Worm (Caenorhabditis elegans) whole organism, late embryonic: ENCODE measurements around the gene pho-9.

Experiments used
- C38D4.7 ChIP-seq: fragments of 200-800 bp; sonication (Bioruptor generic); optimal IDR thresholded peaks from 2 replicates; lab custom pipeline; 2018; ENCODE audit warnings: mild to moderate bottlenecking, missing genetic modification characterization, moderate library complexity, missing compliant biosample characterization
- ahr-1 ChIP-seq: sonication (generic microtip); optimal IDR thresholded peaks from 2 replicates; lab custom pipeline; 2016; ENCODE audit warnings: missing genetic modification characterization, missing compliant biosample characterization
- ama-1 ChIP-seq: fragments of 150-350 bp; optimal IDR thresholded peaks from 2 replicates; lab custom pipeline; 2014
- ceh-14 ChIP-seq: sonication (generic microtip); optimal IDR thresholded peaks from 2 replicates; lab custom pipeline; 2016; ENCODE audit warnings: missing genotype, missing genetic modification characterization, missing compliant biosample characterization
- ceh-18 ChIP-seq: sonication (generic microtip); optimal IDR thresholded peaks from 2 replicates; lab custom pipeline; 2016; ENCODE audit warnings: missing genetic modification characterization, missing compliant biosample characterization
- ceh-19 ChIP-seq: fragments of 200-800 bp; sonication (Bioruptor generic); optimal IDR thresholded peaks from 2 replicates; lab custom pipeline; 2018; ENCODE audit warnings: mild to moderate bottlenecking, missing genetic modification characterization, missing compliant biosample characterization
- ceh-2 ChIP-seq: sonication (generic microtip); optimal IDR thresholded peaks from 2 replicates; lab custom pipeline; 2016; ENCODE audit warnings: missing genotype, missing genetic modification characterization, missing compliant biosample characterization
- ceh-24 ChIP-seq: sonication (generic microtip); optimal IDR thresholded peaks from 2 replicates; lab custom pipeline; 2016; ENCODE audit warnings: mild to moderate bottlenecking, missing genetic modification characterization, missing compliant biosample characterization
- ceh-30 ChIP-seq: fragments of 150-350 bp; optimal IDR thresholded peaks from 2 replicates; lab custom pipeline; 2014; ENCODE audit warnings: missing biosample characterization, missing genetic modification characterization
- ceh-6 ChIP-seq: fragments of 200-800 bp; sonication (Bioruptor generic); optimal IDR thresholded peaks from 2 replicates; lab custom pipeline; 2018; ENCODE audit warnings: mild to moderate bottlenecking, missing genetic modification characterization, missing compliant biosample characterization
- dmd-4 ChIP-seq: sonication (generic microtip); optimal IDR thresholded peaks from 2 replicates; lab custom pipeline; 2016; ENCODE audit warnings: borderline replicate concordance, missing genetic modification characterization, missing compliant biosample characterization
- dve-1 ChIP-seq: sonication (generic microtip); optimal IDR thresholded peaks from 2 replicates; lab custom pipeline; 2017; ENCODE audit warnings: antibody characterized with exemption, mild to moderate bottlenecking, missing genetic modification characterization, missing compliant biosample characterization
- elt-2 ChIP-seq: sonication (generic microtip); optimal IDR thresholded peaks from 2 replicates; lab custom pipeline; 2016; ENCODE audit warnings: missing genetic modification reagents, missing genetic modification characterization, missing compliant biosample characterization
- elt-4 ChIP-seq: sonication (generic microtip); optimal IDR thresholded peaks from 2 replicates; lab custom pipeline; 2016; ENCODE audit warnings: missing genetic modification characterization, missing compliant biosample characterization
- ets-4 ChIP-seq: sonication (generic microtip); optimal IDR thresholded peaks from 2 replicates; lab custom pipeline; 2016; ENCODE audit warnings: missing genetic modification characterization, missing compliant biosample characterization
- fax-1 ChIP-seq: sonication (generic microtip); optimal IDR thresholded peaks from 2 replicates; lab custom pipeline; 2016; ENCODE audit warnings: missing genotype, missing genetic modification characterization, missing compliant biosample characterization
- gmeb-2 ChIP-seq: sonication (generic microtip); optimal IDR thresholded peaks from 2 replicates; lab custom pipeline; 2016; ENCODE audit warnings: missing genetic modification characterization, inconsistent platforms, missing compliant biosample characterization
- hlh-13 ChIP-seq: fragments of 200-800 bp; sonication (Bioruptor generic); optimal IDR thresholded peaks from 2 replicates; lab custom pipeline; 2018; ENCODE audit warnings: mild to moderate bottlenecking, missing genetic modification characterization, missing compliant biosample characterization
- hlh-15 ChIP-seq: sonication (generic microtip); optimal IDR thresholded peaks from 2 replicates; lab custom pipeline; 2016; ENCODE audit warnings: missing genetic modification characterization, missing compliant biosample characterization
- hlh-30 ChIP-seq: sonication (generic microtip); optimal IDR thresholded peaks from 2 replicates; lab custom pipeline; 2017; ENCODE audit warnings: antibody characterized with exemption, missing genetic modification characterization, missing compliant biosample characterization; ENCODE audit not compliant: insufficient read depth
- hlh-6 ChIP-seq: sonication (generic microtip); optimal IDR thresholded peaks from 2 replicates; lab custom pipeline; 2016; ENCODE audit warnings: missing genotype, missing genetic modification characterization, missing compliant biosample characterization
- hlh-8 ChIP-seq: sonication (generic microtip); optimal IDR thresholded peaks from 2 replicates; lab custom pipeline; 2016; ENCODE audit warnings: missing genotype, missing genetic modification characterization, missing compliant biosample characterization
- lim-6 ChIP-seq: sonication (generic microtip); optimal IDR thresholded peaks from 2 replicates; lab custom pipeline; 2016; ENCODE audit warnings: missing genetic modification characterization, missing compliant biosample characterization
- lin-11 ChIP-seq: fragments of 200-800 bp; sonication (Bioruptor generic); optimal IDR thresholded peaks from 2 replicates; lab custom pipeline; 2018; ENCODE audit warnings: mild to moderate bottlenecking, missing genetic modification characterization, missing compliant biosample characterization
- madf-2 ChIP-seq: sonication (generic microtip); optimal IDR thresholded peaks from 2 replicates; lab custom pipeline; 2017; ENCODE audit warnings: missing genetic modification characterization, missing compliant biosample characterization
- npax-4 ChIP-seq: sonication (generic microtip); optimal IDR thresholded peaks from 2 replicates; lab custom pipeline; 2016; ENCODE audit warnings: missing genetic modification characterization, missing compliant biosample characterization
- odd-2 ChIP-seq: sonication (generic microtip); optimal IDR thresholded peaks from 2 replicates; lab custom pipeline; 2017; ENCODE audit warnings: antibody characterized with exemption, mild to moderate bottlenecking, missing genetic modification characterization, missing compliant biosample characterization
- pag-3 ChIP-seq: sonication (generic microtip); optimal IDR thresholded peaks from 2 replicates; lab custom pipeline; 2016; ENCODE audit warnings: missing compliant biosample characterization, missing genetic modification characterization, borderline replicate concordance
- pat-9 ChIP-seq: fragments of 200-800 bp; sonication (Bioruptor generic); optimal IDR thresholded peaks from 2 replicates; lab custom pipeline; 2018; ENCODE audit warnings: mild to moderate bottlenecking, missing genetic modification characterization, moderate library complexity, missing compliant biosample characterization
- pqm-1 ChIP-seq: sonication (generic microtip); optimal IDR thresholded peaks from 2 replicates; lab custom pipeline; 2016; ENCODE audit warnings: missing genetic modification characterization, missing compliant biosample characterization
- pros-1 ChIP-seq: fragments of 150-350 bp; optimal IDR thresholded peaks from 2 replicates; lab custom pipeline; 2014; ENCODE audit warnings: missing biosample characterization, missing genetic modification reagents, missing genetic modification characterization
- ref-2 ChIP-seq: sonication (generic microtip); optimal IDR thresholded peaks from 2 replicates; lab custom pipeline; 2016; ENCODE audit warnings: missing genetic modification characterization, missing compliant biosample characterization
- rnt-1 ChIP-seq: sonication (generic microtip); optimal IDR thresholded peaks from 2 replicates; lab custom pipeline; 2016; ENCODE audit warnings: missing genetic modification characterization, missing compliant biosample characterization
- sox-4 ChIP-seq: sonication (generic microtip); optimal IDR thresholded peaks from 2 replicates; lab custom pipeline; 2017; ENCODE audit warnings: mild to moderate bottlenecking, missing genetic modification characterization, inconsistent platforms, missing compliant biosample characterization
- syd-9 ChIP-seq: sonication (generic microtip); optimal IDR thresholded peaks from 2 replicates; lab custom pipeline; 2016; ENCODE audit warnings: mild to moderate bottlenecking, missing genetic modification characterization, moderate library complexity, missing compliant biosample characterization
- tbx-2 ChIP-seq: sonication (generic microtip); optimal IDR thresholded peaks from 2 replicates; lab custom pipeline; 2016; ENCODE audit warnings: missing genetic modification characterization, missing compliant biosample characterization
- tbx-7 ChIP-seq: sonication (generic microtip); optimal IDR thresholded peaks from 2 replicates; lab custom pipeline; 2016; ENCODE audit warnings: missing genotype, missing genetic modification characterization, missing compliant biosample characterization
- ztf-16 ChIP-seq: sonication (generic microtip); optimal IDR thresholded peaks from 2 replicates; lab custom pipeline; 2017; ENCODE audit warnings: missing genetic modification characterization, missing compliant biosample characterization

pho-9 gene

ce11 chrIII:2733606-2734183 lies 26.9 kb downstream of the pho-9 start, which contains the start of gene Y71H2AM.12:
TSS of gene Y71H2AM.12 (minus strand) at chrIII:2734091.
- TF ChIP-seq ceh-2 (tag; lab: Kevin White, UChicago) (no peak), pag-3 (tag; lab: Kevin White, UChicago) (no peak), elt-4 (tag; lab: Kevin White, UChicago) (no peak), hlh-15 (no peak), gmeb-2 (tag; lab: Kevin White, UChicago) (no peak), lim-6 (tag; lab: Kevin White, UChicago) (no peak), ets-4 (tag; lab: Kevin White, UChicago) (no peak), odd-2 (tag; lab: Kevin White, UChicago) (no peak), lin-11 (tag; lab: Kevin White, UChicago) (no peak), dmd-4 (no peak), fax-1 (tag; lab: Kevin White, UChicago) (no peak), elt-2 (tag; lab: Kevin White, UChicago) (no peak), ceh-30 (no peak), sox-4 (tag; lab: Kevin White, UChicago) (no peak), hlh-30 (tag; lab: Kevin White, UChicago) (no peak), ceh-6 (GFP tag; lab: Kevin White, UChicago) (no peak), ceh-19 (GFP tag; lab: Kevin White, UChicago) (no peak), hlh-8 (no peak), tbx-7 (no peak)

- TF ChIP-seq pqm-1 (tag; lab: Kevin White, UChicago) (no peak), hlh-6 (tag; lab: Kevin White, UChicago) (no peak), ref-2 (no peak), ztf-16 (no peak), ceh-18 (tag; lab: Kevin White, UChicago) (no peak), pat-9 (no peak), ets-4 (tag; lab: Kevin White, UChicago) (no peak), tbx-2 (tag; lab: Kevin White, UChicago) (no peak), pros-1 (tag; lab: Kevin White, UChicago) (no peak)
Measured at ce11 chrIII:2725221-2726203, 35.1 kb downstream of the pho-9 start, which contains the start of gene cosa-1. TSS of gene cosa-1 (plus strand) at chrIII:2726116.

- no peak for TF ChIP-seq elt-4 (tag; lab: Kevin White, UChicago)
- TF ChIP-seq dve-1 (tag; lab: Kevin White, UChicago), result no peak
- TF ChIP-seq ceh-24 (tag; lab: Kevin White, UChicago), result no peak
- TF ChIP-seq lin-11 (tag; lab: Kevin White, UChicago), result no peak
- no peak for TF ChIP-seq npax-4 (tag; lab: Kevin White, UChicago)
- TF ChIP-seq, all 69 proteins: peak for 0
Measured at ce11 chrIII:2724992-2725220, 35.7 kb downstream of the pho-9 start, which contains the start of gene Y71H2AM.11. TSS of gene Y71H2AM.11 (minus strand) at chrIII:2725092.

ce11 chrIII:2716514-2716913 lies 44.1 kb downstream of the pho-9 start, which contains the start of gene tmem-132:
TSS of gene tmem-132 (minus strand) at chrIII:2716614.
- TF ChIP-seq ceh-14, result no peak
- TF ChIP-seq C38D4.7, result no peak
- no peak for TF ChIP-seq ama-1

DNA sequence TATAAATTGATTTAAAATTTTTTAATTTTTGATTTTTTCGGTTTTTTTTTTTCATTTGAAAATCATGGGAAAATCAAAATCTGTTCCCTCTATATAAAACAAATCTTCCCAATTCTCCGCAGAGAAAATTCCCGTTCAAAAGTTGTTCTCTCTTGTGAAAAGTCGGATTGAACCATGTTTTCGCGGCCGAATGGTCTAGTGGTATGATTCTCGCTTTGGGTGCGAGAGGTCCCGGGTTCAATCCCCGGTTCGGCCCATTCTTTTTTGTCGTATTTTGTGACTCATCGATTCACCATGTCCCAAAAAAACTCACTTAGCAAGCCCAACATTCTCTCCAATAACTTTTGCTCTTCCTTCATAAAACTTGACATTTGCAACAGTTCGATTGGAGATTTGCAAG lies 49.1 kb downstream of the pho-9 start:
- TF ChIP-seq hlh-8 (no peak), hlh-6 (tag; lab: Kevin White, UChicago) (no peak), rnt-1 (tag; lab: Kevin White, UChicago) (no peak), madf-2 (tag; lab: Kevin White, UChicago) (no peak), ceh-30 (no peak), ahr-1 (tag; lab: Kevin White, UChicago) (no peak), syd-9 (tag; lab: Kevin White, UChicago) (no peak), hlh-13 (GFP tag; lab: Kevin White, UChicago) (no peak)
